Worm (Caenorhabditis elegans): Measurements from ENCODE around the gene Y34B4A.10.

Y34B4A.10 gene

DNA sequence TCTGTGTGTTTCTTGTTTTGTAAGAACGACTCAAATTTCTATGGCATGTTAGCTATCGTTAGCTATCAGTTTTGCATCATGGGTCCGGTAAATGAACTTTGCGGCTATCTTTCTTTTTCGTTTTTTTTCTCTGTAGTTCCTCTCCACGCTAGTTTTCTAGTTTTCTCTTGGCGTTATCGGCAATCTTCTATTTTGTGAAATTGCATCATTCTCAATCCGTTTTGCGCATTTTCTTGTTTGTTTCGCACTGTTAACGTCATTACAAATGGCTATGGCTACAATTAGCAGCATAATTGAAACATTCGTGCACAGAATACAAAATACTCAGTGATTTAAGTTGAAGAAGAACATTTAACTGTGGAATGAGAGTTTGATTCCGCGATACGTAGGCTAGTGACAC lies 36.7 kb upstream of the Y34B4A.10 start:
- TF ChIP-seq spr-1 (tag; optimal IDR thresholded peaks at IDR 0.05) (no peak), madf-5 (GFP tag; IDR thresholded peaks at IDR 0.05) (no peak), nhr-76 (tag; optimal IDR thresholded peaks at IDR 0.05) (no peak), ceh-20 (GFP tag; IDR thresholded peaks at IDR 0.05) (no peak), lin-1 (GFP tag; IDR thresholded peaks at IDR 0.05) (no peak), ceh-62 (tag; optimal IDR thresholded peaks at IDR 0.05) (no peak), zfp-3 (GFP tag; conservative IDR thresholded peaks at IDR 0.05) (no peak), mxl-2 (GFP tag; conservative IDR thresholded peaks at IDR 0.05) (no peak), mxl-3 (GFP tag; optimal IDR thresholded peaks at IDR 0.05) (no peak), aha-1 (tag) (peak; percentile 32), mes-2 (tag; optimal IDR thresholded peaks at IDR 0.05; ENCODE audit: poor library complexity, severe bottlenecking) (peak; percentile 23), ces-1 (GFP tag; optimal IDR thresholded peaks at IDR 0.05) (peak; percentile 23), nhr-28 (tag; optimal IDR thresholded peaks at IDR 0.05) (peak; percentile 72), hmg-1.1 (GFP tag; IDR thresholded peaks at IDR 0.05) (no peak), saeg-2 (GFP tag; IDR thresholded peaks at IDR 0.05) (no peak), unc-130 (GFP tag; optimal IDR thresholded peaks at IDR 0.05) (no peak)

DNA sequence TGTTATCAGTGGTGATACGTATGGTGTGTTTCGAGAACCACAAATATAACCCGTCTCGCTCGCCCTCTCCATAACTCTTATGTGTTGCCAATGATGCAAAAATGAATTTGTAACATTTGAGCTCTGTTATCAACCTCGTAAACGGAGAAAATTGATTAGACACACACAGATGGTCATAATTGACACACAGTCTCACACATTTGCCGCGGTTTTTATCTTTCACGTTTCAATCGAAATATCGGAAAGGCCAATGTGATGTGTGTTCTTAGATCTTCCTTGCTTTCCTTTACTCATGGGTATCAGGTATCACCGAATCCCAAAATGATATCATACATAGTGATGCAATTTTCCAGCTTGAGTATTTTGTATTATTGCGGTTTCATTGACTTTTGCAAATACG lies 36.1 kb upstream of the Y34B4A.10 start:
- no peak for TF ChIP-seq dmd-8 (GFP tag; IDR thresholded peaks at IDR 0.05)
- peak in 1 of 2 experiments; percentile 83 for TF ChIP-seq unc-62 (GFP tag; optimal IDR thresholded peaks at IDR 0.05 in 1 of 2)
- no peak for TF ChIP-seq unc-62 (tag; optimal IDR thresholded peaks at IDR 0.05)
- no peak for TF ChIP-seq snpc-1.2 (GFP tag; IDR thresholded peaks at IDR 0.05)
- peak; percentile 55 for TF ChIP-seq lin-13 (GFP tag; optimal IDR thresholded peaks at IDR 0.05)
- TF ChIP-seq mdl-1 (tag; optimal IDR thresholded peaks at IDR 0.05) = peak in 1 of 2 experiments; percentile 41
- TF ChIP-seq daf-16 (GFP tag; optimal IDR thresholded peaks at IDR 0.05) = peak in 1 of 2 experiments; percentile 47
- TF ChIP-seq daf-16 (tag; optimal IDR thresholded peaks at IDR 0.05) = peak; percentile 97
- TF ChIP-seq saeg-2 (GFP tag; IDR thresholded peaks at IDR 0.05) = no peak
- peak; percentile 46 for TF ChIP-seq mep-1 (tag; optimal IDR thresholded peaks at IDR 0.05)
- TF ChIP-seq nhr-10 (tag; optimal IDR thresholded peaks at IDR 0.05) = peak; percentile 67
- peak; percentile 46 for TF ChIP-seq ztf-7 (tag; optimal IDR thresholded peaks at IDR 0.05)
- TF ChIP-seq hlh-11 (tag; optimal IDR thresholded peaks at IDR 0.05) = peak; percentile 96
- peak; percentile 88 for TF ChIP-seq dve-1 (tag; optimal IDR thresholded peaks at IDR 0.05; ENCODE audit: insufficient read depth)
- TF ChIP-seq nhr-28 (tag; optimal IDR thresholded peaks at IDR 0.05) = peak; percentile 97
- TF ChIP-seq R02D3.7 (tag; optimal IDR thresholded peaks at IDR 0.05) = no peak
- TF ChIP-seq mes-2 (tag; optimal IDR thresholded peaks at IDR 0.05; ENCODE audit: poor library complexity, severe bottlenecking) = peak; percentile 31
- peak; percentile 2 for TF ChIP-seq nhr-6 (tag; optimal IDR thresholded peaks at IDR 0.05)
- TF ChIP-seq zip-11 (GFP tag; IDR thresholded peaks at IDR 0.05) = no peak
- TF ChIP-seq dmd-6 (GFP tag; IDR thresholded peaks at IDR 0.05) = peak; percentile 93
- 0 out of 2 replicates have a peak, but pooled peaks have one; percentile 14 for TF ChIP-seq T26A8.4 (GFP tag; IDR thresholded peaks at IDR 0.05)
- no peak for TF ChIP-seq zag-1 (tag; optimal IDR thresholded peaks at IDR 0.05)
- TF ChIP-seq F44E2.7 (GFP tag; IDR thresholded peaks at IDR 0.05) = no peak
- TF ChIP-seq mxl-3 (GFP tag; optimal IDR thresholded peaks at IDR 0.05) = peak; percentile 77
- peak; percentile 66 for TF ChIP-seq tra-1 (GFP tag; IDR thresholded peaks at IDR 0.05)
- TF ChIP-seq set-16 (GFP tag; IDR thresholded peaks at IDR 0.05) = no peak
- no peak for TF ChIP-seq lim-7 (GFP tag; IDR thresholded peaks at IDR 0.05)
- TF ChIP-seq pqm-1 (tag; optimal IDR thresholded peaks at IDR 0.05) = peak; percentile 96
- no peak for TF ChIP-seq vab-7 (GFP tag; IDR thresholded peaks at IDR 0.05)
- TF ChIP-seq lsy-2 (tag; optimal IDR thresholded peaks at IDR 0.05) = peak in 1 of 2 experiments; percentile 45
- TF ChIP-seq nhr-41 (GFP tag; IDR thresholded peaks at IDR 0.05) = no peak
- peak; percentile 88 for TF ChIP-seq nhr-77 (tag; optimal IDR thresholded peaks at IDR 0.05)
- peak; percentile 4 for TF ChIP-seq aha-1 (tag)
- no peak for TF ChIP-seq zfp-3 (GFP tag; conservative IDR thresholded peaks at IDR 0.05)
- peak; percentile 42 for TF ChIP-seq T20F7.1 (GFP tag; optimal IDR thresholded peaks at IDR 0.05)
- TF ChIP-seq php-3 (GFP tag; IDR thresholded peaks at IDR 0.05) = peak; percentile 90
- no peak for TF ChIP-seq ceh-20 (GFP tag; IDR thresholded peaks at IDR 0.05)
- peak; percentile 43 for TF ChIP-seq nhr-48 (tag; optimal IDR thresholded peaks at IDR 0.05)
- peak; percentile 46 for TF ChIP-seq nhr-102 (tag; optimal IDR thresholded peaks at IDR 0.05)
- peak in 1 of 2 experiments; percentile 61 for TF ChIP-seq hif-1 (tag; optimal IDR thresholded peaks at IDR 0.05)
- TF ChIP-seq rbr-2 (tag; optimal IDR thresholded peaks at IDR 0.05) = no peak

All from whole organism, L4 larva.